Worm (Caenorhabditis elegans) whole organism, L2 larva: Measurements from ENCODE around the gene T16G1.6.

Experiments used
- F13H6.1 ChIP-seq: sonication (generic microtip); optimal IDR thresholded peaks from 2 replicates; lab custom pipeline; 2016; ENCODE audit warnings: missing genetic modification characterization, missing compliant biosample characterization
- Y55F3AM.14 ChIP-seq: fragments of 200-800 bp; sonication (Bioruptor generic); optimal IDR thresholded peaks from 2 replicates; lab custom pipeline; 2018; ENCODE audit warnings: mild to moderate bottlenecking, missing genetic modification characterization, missing compliant biosample characterization
- ZK546.5 ChIP-seq: sonication (generic microtip); optimal IDR thresholded peaks from 2 replicates; lab custom pipeline; 2017; ENCODE audit warnings: missing biosample characterization, missing genetic modification characterization
- alr-1 ChIP-seq: fragments of 150-350 bp; optimal IDR thresholded peaks from 2 replicates; lab custom pipeline; 2014; ENCODE audit warnings: missing biosample characterization, missing genetic modification characterization
- aly-2 ChIP-seq: fragments of 150-350 bp; optimal IDR thresholded peaks from 2 replicates; lab custom pipeline; 2014; ENCODE audit warnings: missing biosample characterization, missing genetic modification characterization
- ama-1 ChIP-seq: fragments of 150-350 bp; optimal IDR thresholded peaks from 2 replicates; lab custom pipeline; 2018; ENCODE audit warnings: inconsistent platforms
- ceh-16 ChIP-seq: fragments of 150-350 bp; optimal IDR thresholded peaks from 2 replicates; lab custom pipeline; 2014; ENCODE audit warnings: missing biosample characterization, missing genetic modification characterization
- ceh-82 ChIP-seq: fragments of 150-350 bp; optimal IDR thresholded peaks from 2 replicates; lab custom pipeline; 2014; ENCODE audit warnings: missing biosample characterization, missing genetic modification characterization
- egl-27 ChIP-seq: sonication (generic microtip); optimal IDR thresholded peaks from 3 replicates; lab custom pipeline; 2017; ENCODE audit warnings: missing biosample characterization, missing genetic modification reagents, missing genetic modification characterization
- fos-1 ChIP-seq: fragments of 150-350 bp; optimal IDR thresholded peaks from 2 replicates; lab custom pipeline; 2014; ENCODE audit warnings: missing biosample characterization, missing genetic modification characterization
- gmeb-1 ChIP-seq: fragments of 150-350 bp; optimal IDR thresholded peaks from 2 replicates; lab custom pipeline; 2014; ENCODE audit warnings: missing biosample characterization, missing genetic modification characterization
- lin-11 ChIP-seq: fragments of 150-350 bp; sonication (generic microtip); optimal IDR thresholded peaks from 2 replicates; lab custom pipeline; 2014; ENCODE audit warnings: missing biosample characterization, missing genetic modification characterization, inconsistent platforms, mixed read lengths
- lin-13 ChIP-seq: fragments of 150-350 bp; optimal IDR thresholded peaks from 2 replicates; lab custom pipeline; 2014; ENCODE audit warnings: missing biosample characterization, missing genetic modification reagents, missing genetic modification characterization
- lin-39 ChIP-seq: fragments of 150-350 bp; optimal IDR thresholded peaks from 2 replicates; lab custom pipeline; 2014; ENCODE audit warnings: missing biosample characterization, missing genetic modification reagents, missing genetic modification characterization
- mbf-1 ChIP-seq: sonication (generic microtip); optimal IDR thresholded peaks from 2 replicates; lab custom pipeline; 2017; ENCODE audit warnings: missing biosample characterization, missing genetic modification characterization
- mdl-1 ChIP-seq, 2 experiments: fragments of 150-350 bp in 1 of 2; sonication (generic microtip) in 1 of 2; optimal IDR thresholded peaks; 2 replicates each; lab custom pipeline; 2017; ENCODE audit warnings: missing biosample characterization in 2 of 2, missing genetic modification characterization in 2 of 2
- nhr-10 ChIP-seq: sonication (generic microtip); optimal IDR thresholded peaks from 2 replicates; lab custom pipeline; 2017; ENCODE audit warnings: missing biosample characterization, missing genetic modification characterization
- nhr-11 ChIP-seq: fragments of 150-350 bp; optimal IDR thresholded peaks from 2 replicates; lab custom pipeline; 2014; ENCODE audit warnings: missing biosample characterization, missing genetic modification characterization
- nhr-12 ChIP-seq: fragments of 150-350 bp; optimal IDR thresholded peaks from 2 replicates; lab custom pipeline; 2014; ENCODE audit warnings: missing biosample characterization, missing genetic modification characterization
- nhr-129 ChIP-seq: fragments of 150-350 bp; optimal IDR thresholded peaks from 2 replicates; lab custom pipeline; 2014; ENCODE audit warnings: missing biosample characterization, missing genetic modification characterization
- nhr-23 ChIP-seq: fragments of 150-350 bp; optimal IDR thresholded peaks from 2 replicates; lab custom pipeline; 2014; ENCODE audit warnings: missing biosample characterization, missing genetic modification reagents, missing genetic modification characterization
- nhr-237 ChIP-seq: fragments of 150-350 bp; optimal IDR thresholded peaks from 2 replicates; lab custom pipeline; 2014; ENCODE audit warnings: missing biosample characterization, missing genetic modification characterization
- nhr-25 ChIP-seq: fragments of 150-350 bp; sonication (generic microtip); optimal IDR thresholded peaks from 3 replicates; lab custom pipeline; 2014; ENCODE audit warnings: missing biosample characterization, missing genetic modification characterization
- nhr-6 ChIP-seq: fragments of 150-350 bp; optimal IDR thresholded peaks from 2 replicates; lab custom pipeline; 2014; ENCODE audit warnings: missing biosample characterization, missing genetic modification characterization
- nhr-77 ChIP-seq: fragments of 150-350 bp; optimal IDR thresholded peaks from 2 replicates; lab custom pipeline; 2014; ENCODE audit warnings: missing biosample characterization, missing genetic modification characterization
- peb-1 ChIP-seq: fragments of 150-350 bp; optimal IDR thresholded peaks from 2 replicates; lab custom pipeline; 2014; ENCODE audit warnings: missing biosample characterization, missing genetic modification characterization
- sem-4 ChIP-seq: fragments of 150-350 bp; optimal IDR thresholded peaks from 2 replicates; lab custom pipeline; 2014; ENCODE audit warnings: missing biosample characterization, missing genetic modification reagents, missing genetic modification characterization
- sma-3 ChIP-seq: sonication (generic microtip); optimal IDR thresholded peaks from 2 replicates; lab custom pipeline; 2016; ENCODE audit warnings: missing genetic modification reagents, missing genetic modification characterization, missing compliant biosample characterization
- sma-9 ChIP-seq, 2 experiments: fragments of 150-350 bp in 1 of 2; sonication (generic microtip) in 1 of 2; optimal IDR thresholded peaks; 2 replicates each; lab custom pipeline; 2014 to 2016; ENCODE audit warnings: missing genetic modification characterization in 2 of 2, mild to moderate bottlenecking in 1 of 2, missing biosample characterization in 1 of 2, missing compliant biosample characterization in 1 of 2, missing genetic modification reagents in 1 of 2, moderate library complexity in 1 of 2
- unc-39 ChIP-seq: fragments of 150-350 bp; optimal IDR thresholded peaks from 2 replicates; lab custom pipeline; 2014; ENCODE audit warnings: missing biosample characterization, missing genetic modification characterization
- unc-55 ChIP-seq: fragments of 150-350 bp; sonication (generic microtip); optimal IDR thresholded peaks from 3 replicates; lab custom pipeline; 2014; ENCODE audit warnings: missing biosample characterization, missing genetic modification reagents, missing genetic modification characterization
- ztf-1 ChIP-seq: fragments of 200-800 bp; sonication (Bioruptor generic); conservative IDR thresholded peaks from 2 replicates; pipeline ENCODE4 v1.3.6; 2022; ENCODE audit warnings: missing genetic modification characterization, missing compliant biosample characterization
- ztf-11 ChIP-seq: sonication (generic microtip); optimal IDR thresholded peaks from 2 replicates; lab custom pipeline; 2017; ENCODE audit warnings: missing biosample characterization, missing genetic modification characterization
- ztf-4 ChIP-seq: fragments of 150-350 bp; optimal IDR thresholded peaks from 2 replicates; lab custom pipeline; 2014; ENCODE audit warnings: missing biosample characterization, missing genetic modification characterization

The T16G1.6 gene

ce11 chrV:12949607-12950006 lies 12.6 kb upstream of the T16G1.6 start, which contains the start of gene T16G1.13:
TSS of gene T16G1.13 (plus strand) at chrV:12949907.
- no peak for TF ChIP-seq ztf-4 (tag; lab: Kevin White, UChicago)
- TF ChIP-seq lin-13 (GFP tag; lab: Kevin White, UChicago), result no peak
- TF ChIP-seq ztf-11, result no peak
- TF ChIP-seq lin-39 (tag; lab: Kevin White, UChicago), result no peak
- no peak for TF ChIP-seq nhr-129 (tag; lab: Kevin White, UChicago)
- TF ChIP-seq Y55F3AM.14, result no peak
- no peak for TF ChIP-seq unc-55
- no peak for TF ChIP-seq nhr-23 (tag; lab: Kevin White, UChicago)

ce11 chrV:12944775-12945174 lies 7.8 kb upstream of the T16G1.6 start, which contains the start of gene grl-2:
TSS of gene grl-2 (plus strand) at chrV:12945075.
- TF ChIP-seq lin-11 (tag; lab: Kevin White, UChicago) (no peak), ztf-4 (tag; lab: Kevin White, UChicago) (no peak), nhr-129 (tag; lab: Kevin White, UChicago) (no peak), alr-1 (tag; lab: Kevin White, UChicago) (no peak)

ce11 chrV:12944229-12944628 lies 7.3 kb upstream of the T16G1.6 start, which contains the start of gene T16G1.3:
TSS of gene T16G1.3 (minus strand) at chrV:12944329.
- TF ChIP-seq ztf-4 (tag; lab: Kevin White, UChicago) (no peak), F13H6.1 (tag; lab: Kevin White, UChicago) (no peak), aly-2 (tag; lab: Kevin White, UChicago) (no peak), ztf-11 (no peak), fos-1 (tag; lab: Kevin White, UChicago) (no peak), sem-4 (tag; lab: Kevin White, UChicago) (no peak), nhr-77 (no peak), lin-39 (tag; lab: Kevin White, UChicago) (no peak), unc-55 (no peak), ama-1 (no peak), peb-1 (tag; lab: Kevin White, UChicago) (no peak), alr-1 (tag; lab: Kevin White, UChicago) (no peak), nhr-25 (tag; lab: Kevin White, UChicago) (no peak), ceh-16 (tag; lab: Kevin White, UChicago) (no peak), nhr-12 (no peak), nhr-23 (tag; lab: Kevin White, UChicago) (no peak), ceh-82 (tag; lab: Kevin White, UChicago) (no peak), ztf-1 (no peak)

DNA sequence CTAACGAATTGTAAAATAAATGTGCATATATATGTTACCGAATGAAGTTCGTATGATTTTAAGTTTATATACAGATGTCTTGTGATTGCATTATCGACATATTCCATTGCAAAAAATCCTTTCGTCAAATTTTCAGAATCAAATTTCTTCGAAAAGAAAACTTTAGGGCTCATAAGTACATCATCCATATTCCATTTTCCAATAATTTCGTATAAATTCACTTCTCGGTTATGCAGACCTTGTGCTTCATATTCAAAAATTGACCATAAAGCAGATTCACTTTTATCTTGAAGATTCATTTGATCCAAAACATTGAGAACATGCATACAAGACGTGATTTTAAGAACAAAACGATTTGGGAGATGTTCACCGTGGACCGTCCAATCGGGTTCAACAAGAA lies 6.4 kb upstream of the T16G1.6 start:
- no peak for TF ChIP-seq gmeb-1 (tag; lab: Kevin White, UChicago)
- TF ChIP-seq nhr-237 (tag; lab: Kevin White, UChicago), result no peak
- no peak for TF ChIP-seq sma-3 (GFP tag; lab: Kevin White, UChicago)
- no peak for TF ChIP-seq unc-55
- TF ChIP-seq ZK546.5, result no peak
- TF ChIP-seq unc-39 (tag; lab: Kevin White, UChicago), result no peak
- TF ChIP-seq nhr-10, result no peak
- TF ChIP-seq Y55F3AM.14, result no peak
- no peak for TF ChIP-seq sem-4 (tag; lab: Kevin White, UChicago)
- no peak for TF ChIP-seq ztf-1
- TF ChIP-seq fos-1 (tag; lab: Kevin White, UChicago), result no peak

ce11 chrV:12941797-12942474 lies 5.0 kb upstream of the T16G1.6 start, which contains the start of gene T16G1.4:
TSS of gene T16G1.4 (minus strand) at chrV:12941847.
- TF ChIP-seq fos-1 (tag; lab: Kevin White, UChicago) (no peak), nhr-11 (tag; lab: Kevin White, UChicago) (no peak), nhr-6 (no peak), mdl-1 (tag; optimal IDR thresholded peaks at IDR 0.05; lab: Kevin White, UChicago) (no peak), mbf-1 (tag; lab: Kevin White, UChicago) (no peak), egl-27 (tag; lab: Kevin White, UChicago) (no peak), sma-9 (GFP tag; optimal IDR thresholded peaks at IDR 0.05; lab: Kevin White, UChicago) (peak; percentile 66), sma-9 (tag; optimal IDR thresholded peaks at IDR 0.05; lab: Kevin White, UChicago) (no peak), nhr-23 (tag; lab: Kevin White, UChicago) (no peak), gmeb-1 (tag; lab: Kevin White, UChicago) (peak; percentile 37)
